Fruit fly (Drosophila melanogaster): Measurements from ENCODE around the gene CG9701.

The CG9701 gene

DNA sequence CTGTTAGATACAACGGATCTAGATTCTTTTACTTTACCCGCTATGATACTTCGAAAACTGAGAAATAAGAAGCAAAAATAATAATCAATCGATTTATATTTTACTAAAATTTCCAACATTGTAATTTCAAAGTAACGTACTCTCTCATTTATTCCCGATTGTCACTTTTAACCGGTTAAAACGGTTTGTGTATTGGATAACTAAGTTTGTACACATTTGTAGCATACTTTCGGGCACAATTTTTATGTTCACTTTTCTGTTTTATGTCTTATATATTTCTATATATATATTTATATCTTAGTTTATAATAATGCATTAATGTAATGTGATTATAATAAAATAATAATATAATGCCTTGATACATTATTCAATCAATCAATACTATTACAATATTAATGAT, 8.3 kb downstream of the CG9701 start:
- TF ChIP-seq Atf3 (GFP tag; optimal IDR thresholded peaks at IDR 0.05) (no peak), bsh (GFP tag; optimal IDR thresholded peaks at IDR 0.05) (no peak), stwl (tag; optimal IDR thresholded peaks at IDR 0.05) (peak; percentile 41), kah (GFP tag; optimal IDR thresholded peaks at IDR 0.05) (no peak), pita (GFP tag; optimal IDR thresholded peaks at IDR 0.05) (peak; percentile 51), CTCF (GFP tag; optimal IDR thresholded peaks at IDR 0.05) (peak; percentile 54)

DNA sequence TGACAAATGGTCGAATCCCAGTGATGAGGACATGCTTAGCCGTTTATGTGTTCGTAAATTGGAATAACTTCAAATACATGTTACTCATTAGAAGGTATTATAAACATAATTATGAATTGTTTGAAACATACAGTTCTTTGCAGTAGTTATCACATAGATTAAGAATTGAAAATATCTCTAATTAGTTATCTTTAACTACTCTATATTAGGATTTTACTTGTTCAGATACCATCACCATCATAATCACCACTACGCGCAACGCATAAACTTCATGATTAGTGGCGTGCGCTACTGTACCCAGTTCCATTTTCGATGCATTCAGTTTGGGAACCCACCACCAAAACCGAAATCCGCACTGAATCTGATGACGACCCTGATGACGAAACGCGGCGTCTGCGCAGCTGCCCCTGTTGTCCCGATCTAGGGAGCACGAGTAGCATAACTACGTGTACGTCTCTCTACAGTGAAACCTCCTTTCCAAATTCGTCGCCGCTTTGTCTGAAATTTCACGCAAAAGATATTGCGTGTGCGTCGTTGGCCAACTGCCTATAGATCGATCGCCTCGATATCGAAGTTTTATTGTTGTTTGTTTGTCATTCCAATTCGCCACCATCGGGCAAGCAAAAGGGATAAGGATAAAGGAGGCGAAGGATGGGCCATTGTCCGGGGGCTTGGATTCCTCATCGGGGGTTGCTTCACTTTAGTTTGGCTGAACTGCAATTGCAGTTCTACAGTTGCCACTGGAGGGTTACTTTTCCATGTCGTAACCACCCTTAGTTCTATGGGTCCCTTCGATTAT, 10.8 kb downstream of the CG9701 start:
- TF ChIP-seq lmd (GFP tag; IDR thresholded peaks at IDR 0.05), result no peak
- no peak for TF ChIP-seq CG43689 (GFP tag; IDR thresholded peaks at IDR 0.05)
- no peak for TF ChIP-seq Ada2b (GFP tag; IDR thresholded peaks at IDR 0.05)
- TF ChIP-seq CG2712 (tag; optimal IDR thresholded peaks at IDR 0.05), result peak; percentile 62
- no peak for TF ChIP-seq Ptx1 (GFP tag; IDR thresholded peaks at IDR 0.05)
- TF ChIP-seq Med (GFP tag), result peak; percentile 50
- no peak for TF ChIP-seq mirr (GFP tag; optimal IDR thresholded peaks at IDR 0.05)
- TF ChIP-seq CG18262 (tag; optimal IDR thresholded peaks at IDR 0.05), result peak; percentile 72
- TF ChIP-seq maf-S (GFP tag; optimal IDR thresholded peaks at IDR 0.05), result no peak
- no peak for TF ChIP-seq CG8359 (GFP tag; optimal IDR thresholded peaks at IDR 0.05; ENCODE audit: borderline replicate concordance)
- TF ChIP-seq pros (GFP tag; optimal IDR thresholded peaks at IDR 0.05), result peak; percentile 99
- peak; percentile 94 for TF ChIP-seq sens (GFP tag)
- no peak for TF ChIP-seq CG5180 (GFP tag; optimal IDR thresholded peaks at IDR 0.05)
- TF ChIP-seq az2 (GFP tag; optimal IDR thresholded peaks at IDR 0.05), result no peak
- no peak for TF ChIP-seq hbn (GFP tag; IDR thresholded peaks at IDR 0.05; ENCODE audit: partially characterized antibody)
- peak; percentile 68 for TF ChIP-seq CG10267 (tag; optimal IDR thresholded peaks at IDR 0.05)
- peak; percentile 19 for TF ChIP-seq nerfin-1 (tag; optimal IDR thresholded peaks at IDR 0.05)
- peak; percentile 26 for TF ChIP-seq gem (tag; optimal IDR thresholded peaks at IDR 0.05)
- peak; percentile 94 for TF ChIP-seq grau (tag; optimal IDR thresholded peaks at IDR 0.05)
- TF ChIP-seq lola (GFP tag; optimal IDR thresholded peaks at IDR 0.05), result peak in 1 of 3 experiments; percentile 62
- no peak for TF ChIP-seq lilli (GFP tag; optimal IDR thresholded peaks at IDR 0.05)
- TF ChIP-seq Dll (GFP tag; IDR thresholded peaks at IDR 0.05; ENCODE audit: partially characterized antibody), result no peak
- TF ChIP-seq CG31224 (GFP tag; IDR thresholded peaks at IDR 0.05), result no peak
- TF ChIP-seq D (optimal IDR thresholded peaks at IDR 0.05), result no peak
- TF ChIP-seq D (GFP tag; optimal IDR thresholded peaks at IDR 0.05), result peak; percentile 41
- TF ChIP-seq CG13287 (GFP tag; IDR thresholded peaks at IDR 0.05; ENCODE audit: partially characterized antibody), result no peak
- TF ChIP-seq CG15696 (tag; optimal IDR thresholded peaks at IDR 0.05), result peak; percentile 76
- TF ChIP-seq dmrt99B (tag; optimal IDR thresholded peaks at IDR 0.05), result peak; percentile 29
- TF ChIP-seq Xrp1 (GFP tag; IDR thresholded peaks at IDR 0.05), result peak; percentile 66
- no peak for TF ChIP-seq onecut (GFP tag; IDR thresholded peaks at IDR 0.05)
- no peak for TF ChIP-seq HmgD (GFP tag; optimal IDR thresholded peaks at IDR 0.05)
- TF ChIP-seq Poxn (GFP tag; IDR thresholded peaks at IDR 0.05), result no peak
- TF ChIP-seq Hr3 (GFP tag; optimal IDR thresholded peaks at IDR 0.05), result no peak
- TF ChIP-seq GATAe (GFP tag; conservative IDR thresholded peaks at IDR 0.05), result no peak
- peak; percentile 61 for TF ChIP-seq phol (tag; optimal IDR thresholded peaks at IDR 0.05)
- TF ChIP-seq CG10462 (GFP tag; optimal IDR thresholded peaks at IDR 0.05), result no peak
- TF ChIP-seq sna (GFP tag; IDR thresholded peaks at IDR 0.05; ENCODE audit: partially characterized antibody), result no peak
- no peak for TF ChIP-seq unc-4 (GFP tag; IDR thresholded peaks at IDR 0.05; ENCODE audit: partially characterized antibody)
- TF ChIP-seq sug (tag; optimal IDR thresholded peaks at IDR 0.05), result no peak
- no peak for TF ChIP-seq CG15601 (tag; optimal IDR thresholded peaks at IDR 0.05)
- no peak for TF ChIP-seq CG12659 (GFP tag; optimal IDR thresholded peaks at IDR 0.05)
- TF ChIP-seq Rx (GFP tag; IDR thresholded peaks at IDR 0.05), result no peak
